Worm (Caenorhabditis elegans) whole organism, L4 larva: ENCODE data around the gene fut-6.

Experiments used
- F10B5.3 ChIP-seq: sonication (generic microtip); optimal IDR thresholded peaks from 2 replicates; lab custom pipeline; 2016; ENCODE audit warnings: mild to moderate bottlenecking, missing genetic modification characterization, missing compliant biosample characterization
- F49E8.2 ChIP-seq: sonication (generic microtip); optimal IDR thresholded peaks from 2 replicates; lab custom pipeline; 2016; ENCODE audit warnings: missing compliant biosample characterization, mild to moderate bottlenecking, missing genetic modification characterization, borderline replicate concordance
- R02D3.7 ChIP-seq: fragments of 150-350 bp; sonication (generic microtip); optimal IDR thresholded peaks from 3 replicates; lab custom pipeline; 2014; ENCODE audit warnings: missing biosample characterization, missing genetic modification characterization
- T20F7.1 ChIP-seq: fragments of 200-800 bp; sonication (Bioruptor generic); optimal IDR thresholded peaks from 2 replicates; lab custom pipeline; 2018; ENCODE audit warnings: mild to moderate bottlenecking, missing genetic modification characterization, missing compliant biosample characterization
- aha-1 ChIP-seq: fragments of 150-350 bp; peaks from one replicate; lab custom pipeline; 2014; ENCODE audit warnings: missing biosample characterization, missing genetic modification characterization
- arid-1 ChIP-seq: fragments of 200-800 bp; sonication (Bioruptor generic); conservative IDR thresholded peaks from 2 replicates; pipeline ENCODE4 v1.3.6; 2022; ENCODE audit warnings: missing genetic modification reagents, missing genetic modification characterization, missing compliant biosample characterization
- ceh-20 ChIP-seq: fragments of 200-800 bp; sonication (Bioruptor generic); IDR thresholded peaks from 2 replicates; pipeline ENCODE4 v1.3.6; 2022; ENCODE audit warnings: missing genetic modification reagents, missing genetic modification characterization, missing compliant biosample characterization
- ceh-44 ChIP-seq: fragments of 200-800 bp; sonication (Bioruptor generic); IDR thresholded peaks from 2 replicates; pipeline ENCODE4 v1.3.6; 2022; ENCODE audit warnings: missing genetic modification reagents, missing genetic modification characterization, missing compliant biosample characterization
- ceh-82 ChIP-seq: sonication (generic microtip); optimal IDR thresholded peaks from 2 replicates; lab custom pipeline; 2017; ENCODE audit warnings: missing biosample characterization, missing genetic modification characterization
- cey-2 ChIP-seq: sonication (generic microtip); optimal IDR thresholded peaks from 3 replicates; lab custom pipeline; 2017; ENCODE audit warnings: missing genetic modification characterization, mild to moderate bottlenecking, missing compliant biosample characterization, antibody characterized with exemption, borderline replicate concordance; ENCODE audit not compliant: insufficient read depth
- ctbp-1 ChIP-seq: fragments of 200-800 bp; sonication (Bioruptor generic); IDR thresholded peaks from 2 replicates; pipeline ENCODE4 v1.3.6; 2022; ENCODE audit warnings: missing genetic modification reagents, missing genetic modification characterization, missing compliant biosample characterization
- daf-16 ChIP-seq, 3 experiments: sonication (generic microtip); optimal IDR thresholded peaks; 2 replicates each; lab custom pipeline; 2016 to 2017; ENCODE audit warnings: missing genetic modification characterization in 3 of 3, missing genetic modification reagents in 3 of 3, mild to moderate bottlenecking in 2 of 3, missing compliant biosample characterization in 2 of 3, missing biosample characterization in 1 of 3, moderate library complexity in 1 of 3
- daf-8 ChIP-seq: fragments of 200-800 bp; sonication (Bioruptor generic); IDR thresholded peaks from 2 replicates; pipeline ENCODE4 v1.3.6; 2022; ENCODE audit warnings: missing genetic modification characterization, missing compliant biosample characterization
- dmd-6 ChIP-seq: fragments of 200-800 bp; sonication (Bioruptor generic); IDR thresholded peaks from 2 replicates; pipeline ENCODE4 v1.3.6; 2022; ENCODE audit warnings: missing genetic modification reagents, missing genetic modification characterization, missing compliant biosample characterization
- dve-1 ChIP-seq: sonication (generic microtip); optimal IDR thresholded peaks from 2 replicates; lab custom pipeline; 2017; ENCODE audit warnings: antibody characterized with exemption, mild to moderate bottlenecking, missing genetic modification characterization, missing compliant biosample characterization; ENCODE audit not compliant: insufficient read depth
- fkh-10 ChIP-seq: fragments of 150-350 bp; optimal IDR thresholded peaks from 2 replicates; lab custom pipeline; 2014; ENCODE audit warnings: missing biosample characterization, missing genetic modification reagents, missing genetic modification characterization
- gei-8 ChIP-seq: fragments of 200-800 bp; sonication (Bioruptor generic); optimal IDR thresholded peaks from 2 replicates; lab custom pipeline; 2018; ENCODE audit warnings: mild to moderate bottlenecking, missing genetic modification characterization, missing compliant biosample characterization
- hif-1 ChIP-seq, 2 experiments: sonication (generic microtip); optimal IDR thresholded peaks; 2 replicates each; lab custom pipeline; 2016 to 2017; ENCODE audit warnings: missing compliant biosample characterization in 2 of 2, missing genetic modification characterization in 2 of 2, missing genetic modification reagents in 2 of 2, missing genotype in 2 of 2, mild to moderate bottlenecking in 1 of 2
- hlh-11 ChIP-seq: fragments of 200-800 bp; sonication (Bioruptor generic); optimal IDR thresholded peaks from 2 replicates; lab custom pipeline; 2018; ENCODE audit warnings: mild to moderate bottlenecking, missing genetic modification characterization, missing compliant biosample characterization
- lin-38 ChIP-seq: fragments of 200-800 bp; sonication (Bioruptor generic); IDR thresholded peaks from 2 replicates; pipeline ENCODE4 v1.3.6; 2022; ENCODE audit warnings: missing genetic modification reagents, missing genetic modification characterization, missing compliant biosample characterization
- lsy-2 ChIP-seq, 2 experiments: fragments of 150-350 bp in 1 of 2; sonication (generic microtip) in 1 of 2; optimal IDR thresholded peaks; 2 replicates each; lab custom pipeline; 2014 to 2017; ENCODE audit warnings: missing biosample characterization in 2 of 2, missing genetic modification characterization in 2 of 2
- mdl-1 ChIP-seq, 2 experiments: fragments of 150-350 bp in 1 of 2; sonication (generic microtip) in 1 of 2; optimal IDR thresholded peaks; 2 replicates each; lab custom pipeline; 2014 to 2017; ENCODE audit warnings: missing biosample characterization in 2 of 2, missing genetic modification characterization in 2 of 2
- mep-1 ChIP-seq: fragments of 150-350 bp; sonication (generic microtip); optimal IDR thresholded peaks from 3 replicates; lab custom pipeline; 2014; ENCODE audit warnings: missing biosample characterization, missing genetic modification characterization
- mes-2 ChIP-seq: sonication (generic microtip); optimal IDR thresholded peaks from 2 replicates; lab custom pipeline; 2016; ENCODE audit warnings: missing genotype, mild to moderate bottlenecking, missing genetic modification characterization, missing compliant biosample characterization; ENCODE audit not compliant: poor library complexity, severe bottlenecking
- nhr-237 ChIP-seq: sonication (generic microtip); optimal IDR thresholded peaks from 2 replicates; lab custom pipeline; 2017; ENCODE audit warnings: missing biosample characterization, missing genetic modification characterization
- nhr-28 ChIP-seq: fragments of 150-350 bp; optimal IDR thresholded peaks from 2 replicates; lab custom pipeline; 2014; ENCODE audit warnings: missing biosample characterization, missing genetic modification characterization
- nhr-41 ChIP-seq: fragments of 200-800 bp; sonication (Bioruptor generic); IDR thresholded peaks from 2 replicates; pipeline ENCODE4 v1.3.6; 2022; ENCODE audit warnings: missing genetic modification reagents, missing genetic modification characterization, missing compliant biosample characterization
- nhr-48 ChIP-seq: sonication (generic microtip); optimal IDR thresholded peaks from 2 replicates; lab custom pipeline; 2016; ENCODE audit warnings: mild to moderate bottlenecking, missing genetic modification characterization, missing compliant biosample characterization
- nhr-6 ChIP-seq: fragments of 150-350 bp; optimal IDR thresholded peaks from 2 replicates; lab custom pipeline; 2014; ENCODE audit warnings: missing biosample characterization, missing genetic modification characterization
- nhr-76 ChIP-seq: fragments of 150-350 bp; optimal IDR thresholded peaks from 2 replicates; lab custom pipeline; 2014; ENCODE audit warnings: missing biosample characterization, missing genetic modification characterization
- nhr-77 ChIP-seq: fragments of 150-350 bp; optimal IDR thresholded peaks from 2 replicates; lab custom pipeline; 2014; ENCODE audit warnings: missing biosample characterization, missing genetic modification characterization
- pha-4 ChIP-seq, 2 experiments: fragments of 150-350 bp in 1 of 2; fragments of 200-800 bp in 1 of 2; sonication (Bioruptor generic) in 1 of 2; IDR thresholded peaks in 1 of 2; optimal IDR thresholded peaks in 1 of 2; 2 replicates each; pipeline versions ENCODE4 v1.3.6 to Lab custom; 2014 to 2022; ENCODE audit warnings: missing genetic modification characterization in 2 of 2, missing genetic modification reagents in 2 of 2, missing biosample characterization in 1 of 2, missing compliant biosample characterization in 1 of 2
- php-3 ChIP-seq: fragments of 200-800 bp; sonication (Bioruptor generic); IDR thresholded peaks from 2 replicates; pipeline ENCODE4 v1.3.6; 2022; ENCODE audit warnings: missing genetic modification reagents, missing genetic modification characterization, missing compliant biosample characterization
- pqm-1 ChIP-seq: sonication (generic microtip); optimal IDR thresholded peaks from 2 replicates; lab custom pipeline; 2017; ENCODE audit warnings: missing biosample characterization, missing genetic modification characterization
- set-16 ChIP-seq: fragments of 200-800 bp; sonication (Bioruptor generic); IDR thresholded peaks from 2 replicates; pipeline ENCODE4 v1.3.6; 2022; ENCODE audit warnings: missing genetic modification reagents, missing genetic modification characterization, missing compliant biosample characterization
- snpc-1.2 ChIP-seq: fragments of 200-800 bp; sonication (Bioruptor generic); IDR thresholded peaks from 2 replicates; pipeline ENCODE4 v1.3.6; 2022; ENCODE audit warnings: missing genetic modification reagents, missing genetic modification characterization, missing compliant biosample characterization
- spr-1 ChIP-seq: sonication (generic microtip); optimal IDR thresholded peaks from 2 replicates; lab custom pipeline; 2016; ENCODE audit warnings: mild to moderate bottlenecking, missing genetic modification characterization, missing compliant biosample characterization
- spr-3 ChIP-seq: fragments of 200-800 bp; sonication (Bioruptor generic); optimal IDR thresholded peaks from 2 replicates; lab custom pipeline; 2018; ENCODE audit warnings: mild to moderate bottlenecking, missing genetic modification characterization, missing compliant biosample characterization
- unc-130 ChIP-seq: sonication (generic microtip); optimal IDR thresholded peaks from 2 replicates; lab custom pipeline; 2016; ENCODE audit warnings: missing genetic modification reagents, missing genetic modification characterization, missing compliant biosample characterization
- unc-39 ChIP-seq: sonication (generic microtip); optimal IDR thresholded peaks from 2 replicates; lab custom pipeline; 2017; ENCODE audit warnings: missing biosample characterization, missing genetic modification characterization
- unc-62 ChIP-seq, 3 experiments: fragments of 150-350 bp in 1 of 3; sonication (generic microtip); optimal IDR thresholded peaks in 2 of 3; peaks in 1 of 3; 1 replicate in 1 of 3; 2 replicates in 2 of 3; lab custom pipeline; 2014 to 2017; ENCODE audit warnings: missing biosample characterization in 3 of 3, missing genetic modification characterization in 3 of 3, missing genetic modification reagents in 3 of 3, missing genotype in 1 of 3
- zip-2 ChIP-seq: fragments of 150-350 bp; optimal IDR thresholded peaks from 2 replicates; lab custom pipeline; 2014; ENCODE audit warnings: missing biosample characterization, missing genetic modification characterization

Gene fut-6

ce11 chrII:4604680-4605079 is 51.1 kb downstream of the fut-6 start:
- TF ChIP-seq unc-130 (GFP tag; lab: Kevin White, UChicago): peak; percentile 61
- peak; percentile 13 for TF ChIP-seq aha-1 (tag; lab: Kevin White, UChicago)
- no peak for TF ChIP-seq spr-3 (GFP tag; lab: Kevin White, UChicago)
- TF ChIP-seq daf-8: no peak
- TF ChIP-seq F10B5.3: no peak
- peak; percentile 47 for TF ChIP-seq F49E8.2 (tag; lab: Kevin White, UChicago)
- TF ChIP-seq lsy-2 (tag; optimal IDR thresholded peaks at IDR 0.05; lab: Kevin White, UChicago): peak in 1 of 2 experiments; percentile 4
- no peak for TF ChIP-seq nhr-76
- TF ChIP-seq lin-38 (GFP tag; lab: Robert Waterston, UW): peak; percentile 42; the same call in 1 of the 2 replicates

- no peak for TF ChIP-seq snpc-1.2 (GFP tag; lab: Robert Waterston, UW)
- TF ChIP-seq php-3: 0 out of 2 replicates have a peak, but pooled peaks have one; percentile 43
- no peak for TF ChIP-seq spr-3 (GFP tag; lab: Kevin White, UChicago)
- TF ChIP-seq spr-1: no peak
- no peak for TF ChIP-seq hif-1 (tag; optimal IDR thresholded peaks at IDR 0.05; lab: Kevin White, UChicago)
- peak; percentile 4 for TF ChIP-seq nhr-48 (tag; lab: Kevin White, UChicago)
- TF ChIP-seq F49E8.2 (tag; lab: Kevin White, UChicago): no peak
- peak; percentile 64 for TF ChIP-seq hlh-11 (tag; lab: Kevin White, UChicago)
- peak in 1 of 2 experiments; percentile 46 for TF ChIP-seq lsy-2 (tag; optimal IDR thresholded peaks at IDR 0.05; lab: Kevin White, UChicago)
- no peak for TF ChIP-seq F10B5.3
- TF ChIP-seq ceh-20: no peak
- TF ChIP-seq set-16 (GFP tag; lab: Robert Waterston, UW): no peak
- peak; percentile 7 for TF ChIP-seq nhr-6
- peak; percentile 38 for TF ChIP-seq mep-1
- no peak for TF ChIP-seq cey-2 (tag; lab: Kevin White, UChicago)
- peak; percentile 83 for TF ChIP-seq nhr-77 (tag; lab: Kevin White, UChicago)
- TF ChIP-seq nhr-76: no peak
- TF ChIP-seq pha-4 (GFP tag; IDR thresholded peaks at IDR 0.05; lab: Robert Waterston, UW): peak; percentile 32; the same call in 1 of the 2 replicates
- no peak for TF ChIP-seq pha-4 (tag; optimal IDR thresholded peaks at IDR 0.05; lab: Kevin White, UChicago)
- no peak for TF ChIP-seq R02D3.7
- peak; percentile 55 for TF ChIP-seq pqm-1 (tag; lab: Kevin White, UChicago)
- TF ChIP-seq zip-2 (tag; lab: Kevin White, UChicago): no peak
- TF ChIP-seq ceh-44: no peak
- no peak for TF ChIP-seq fkh-10 (GFP tag; lab: Kevin White, UChicago)
- TF ChIP-seq unc-62 (GFP tag; optimal IDR thresholded peaks at IDR 0.05 in 1 of 2; lab: Kevin White, UChicago): peak in 1 of 2 experiments; percentile 61
- TF ChIP-seq unc-62 (tag; optimal IDR thresholded peaks at IDR 0.05; lab: Kevin White, UChicago): no peak
- no peak for TF ChIP-seq arid-1 (GFP tag; lab: Robert Waterston, UW)
- no peak for TF ChIP-seq mdl-1 (tag; optimal IDR thresholded peaks at IDR 0.05; lab: Kevin White, UChicago)
- TF ChIP-seq T20F7.1 (GFP tag; lab: Kevin White, UChicago): no peak
- peak; percentile 20 for TF ChIP-seq mes-2 (tag; lab: Kevin White, UChicago)
- TF ChIP-seq nhr-28 (tag; lab: Kevin White, UChicago): peak; percentile 64
- no peak for TF ChIP-seq daf-16 (GFP tag; optimal IDR thresholded peaks at IDR 0.05; lab: Kevin White, UChicago)
- TF ChIP-seq daf-16 (tag; optimal IDR thresholded peaks at IDR 0.05; lab: Kevin White, UChicago): peak; percentile 95
- TF ChIP-seq nhr-237 (tag; lab: Kevin White, UChicago): no peak
- peak; percentile 83 for TF ChIP-seq dve-1 (tag; lab: Kevin White, UChicago)
- TF ChIP-seq ctbp-1: no peak
- no peak for TF ChIP-seq unc-39 (tag; lab: Kevin White, UChicago)
- no peak for TF ChIP-seq gei-8
- TF ChIP-seq dmd-6 (GFP tag; lab: Robert Waterston, UW): peak; percentile 72
- TF ChIP-seq nhr-41 (GFP tag; lab: Robert Waterston, UW): no peak
- no peak for TF ChIP-seq ceh-82 (tag; lab: Kevin White, UChicago)
These were observed 51.6 kb downstream of the fut-6 start for ce11 chrII:4604149-4604548.
